Worm (Caenorhabditis elegans): ENCODE measurements around the gene C29F9.9.

- TF ChIP-seq ama-1 (optimal IDR thresholded peaks at IDR 0.05) (no peak), pes-1 (GFP tag; IDR thresholded peaks at IDR 0.05) (no peak), hmbx-1 (tag; optimal IDR thresholded peaks at IDR 0.05) (no peak), F13C5.2 (tag; optimal IDR thresholded peaks at IDR 0.05) (no peak), sea-1 (GFP tag; conservative IDR thresholded peaks at IDR 0.05) (no peak), tbx-37 (GFP tag; conservative IDR thresholded peaks at IDR 0.05) (no peak), hmg-4 (GFP tag; optimal IDR thresholded peaks at IDR 0.05) (no peak), flt-1 (GFP tag; IDR thresholded peaks at IDR 0.05) (no peak), aly-1 (tag; optimal IDR thresholded peaks at IDR 0.05) (no peak), tbx-11 (GFP tag; IDR thresholded peaks at IDR 0.05) (no peak), tra-4 (tag; optimal IDR thresholded peaks at IDR 0.05) (no peak), ets-7 (tag; optimal IDR thresholded peaks at IDR 0.05) (no peak), B0310.2 (tag; optimal IDR thresholded peaks at IDR 0.05) (no peak), ceh-36 (tag; optimal IDR thresholded peaks at IDR 0.05) (no peak)
Measured at ce11 chrIII:63584-64316, 35.0 kb downstream of the C29F9.9 start.
